Fruit fly (Drosophila melanogaster) whole organism, wandering third instar larva: ENCODE results near the gene CG13694.

Experiments used
- GATAd ChIP-seq: sonication (Bioruptor generic); optimal IDR thresholded peaks from 2 replicates; lab custom pipeline; 2016; ENCODE audit warnings: missing biosample characterization, missing genetic modification characterization
- HLH106 ChIP-seq: fragments of 200-800 bp; optimal IDR thresholded peaks from 3 replicates; lab custom pipeline; 2019; ENCODE audit warnings: missing biosample characterization, mild to moderate bottlenecking, missing genetic modification characterization, moderate library complexity
- Hr78 ChIP-seq: fragments of >200 bp; optimal IDR thresholded peaks from 2 replicates; lab custom pipeline; 2017; ENCODE audit warnings: missing biosample characterization, missing genetic modification characterization
- Mio ChIP-seq: sonication (Bioruptor generic); optimal IDR thresholded peaks from 2 replicates; lab custom pipeline; 2016; ENCODE audit warnings: missing biosample characterization, missing genetic modification characterization
- Myc ChIP-seq: fragments of >200 bp; optimal IDR thresholded peaks from 2 replicates; lab custom pipeline; 2017
- foxo ChIP-seq, 2 experiments: fragments of 200-800 bp; sonication (Bioruptor generic); optimal IDR thresholded peaks; 2 replicates in 1 of 2; 3 replicates in 1 of 2; lab custom pipeline; 2016 to 2017; ENCODE audit warnings: missing biosample characterization in 2 of 2, missing genetic modification characterization in 2 of 2
- pan ChIP-seq: fragments of >200 bp; optimal IDR thresholded peaks from 2 replicates; lab custom pipeline; 2017
- psq ChIP-seq: fragments of 200-800 bp; sonication (Bioruptor generic); optimal IDR thresholded peaks from 3 replicates; lab custom pipeline; 2017; ENCODE audit warnings: missing biosample characterization, mild to moderate bottlenecking, missing genetic modification characterization, moderate library complexity
- rgr ChIP-seq: fragments of 200-800 bp; sonication (Bioruptor generic); optimal IDR thresholded peaks from 3 replicates; lab custom pipeline; 2016; ENCODE audit warnings: missing biosample characterization, mild to moderate bottlenecking, missing genetic modification characterization
- usp ChIP-seq: fragments of >200 bp; optimal IDR thresholded peaks from 2 replicates; lab custom pipeline; 2017; ENCODE audit warnings: missing biosample characterization, missing genetic modification characterization

- TF ChIP-seq psq (GFP tag; lab: Kevin White, UChicago) (no peak), Myc (no peak), rgr (no peak), pan (no peak), HLH106 (tag; lab: Kevin White, UChicago) (no peak), Hr78 (GFP tag; lab: Kevin White, UChicago) (no peak), GATAd (GFP tag; lab: Kevin White, UChicago) (no peak), usp (GFP tag; lab: Kevin White, UChicago) (no peak), Mio (GFP tag; lab: Kevin White, UChicago) (no peak), foxo (GFP tag; optimal IDR thresholded peaks at IDR 0.05; lab: Kevin White, UChicago) (no peak)
Observed at dm6 chr2L:85701-86100, 30.6 kb downstream of the CG13694 start.
